Worm (Caenorhabditis elegans) whole organism, late embryonic: ENCODE measurements around the gene F44A6.4.

Experiments
- C08G9.2 ChIP-seq: sonication (generic microtip); optimal IDR thresholded peaks from 2 replicates; lab custom pipeline; 2016; ENCODE audit warnings: mild to moderate bottlenecking, missing genetic modification characterization, moderate library complexity, missing compliant biosample characterization
- C38D4.7 ChIP-seq: fragments of 200-800 bp; sonication (Bioruptor generic); optimal IDR thresholded peaks from 2 replicates; lab custom pipeline; 2018; ENCODE audit warnings: mild to moderate bottlenecking, missing genetic modification characterization, moderate library complexity, missing compliant biosample characterization
- K02D7.2 ChIP-seq: sonication (generic microtip); optimal IDR thresholded peaks from 2 replicates; lab custom pipeline; 2017; ENCODE audit warnings: mild to moderate bottlenecking, missing genetic modification characterization, missing compliant biosample characterization
- ahr-1 ChIP-seq: sonication (generic microtip); optimal IDR thresholded peaks from 2 replicates; lab custom pipeline; 2016; ENCODE audit warnings: missing genetic modification characterization, missing compliant biosample characterization
- ceh-14 ChIP-seq: sonication (generic microtip); optimal IDR thresholded peaks from 2 replicates; lab custom pipeline; 2016; ENCODE audit warnings: missing genotype, missing genetic modification characterization, missing compliant biosample characterization
- ceh-18 ChIP-seq: sonication (generic microtip); optimal IDR thresholded peaks from 2 replicates; lab custom pipeline; 2016; ENCODE audit warnings: missing genetic modification characterization, missing compliant biosample characterization
- ceh-19 ChIP-seq: fragments of 200-800 bp; sonication (Bioruptor generic); optimal IDR thresholded peaks from 2 replicates; lab custom pipeline; 2018; ENCODE audit warnings: mild to moderate bottlenecking, missing genetic modification characterization, missing compliant biosample characterization
- ceh-22 ChIP-seq: sonication (generic microtip); optimal IDR thresholded peaks from 2 replicates; lab custom pipeline; 2017; ENCODE audit warnings: missing biosample characterization, missing genetic modification characterization
- ceh-30 ChIP-seq: fragments of 150-350 bp; optimal IDR thresholded peaks from 2 replicates; lab custom pipeline; 2014; ENCODE audit warnings: missing biosample characterization, missing genetic modification characterization
- ceh-31 ChIP-seq: sonication (generic microtip); optimal IDR thresholded peaks from 2 replicates; lab custom pipeline; 2016; ENCODE audit warnings: missing genetic modification characterization, missing compliant biosample characterization
- ceh-45 ChIP-seq: fragments of 200-800 bp; sonication (Bioruptor generic); IDR thresholded peaks from 2 replicates; pipeline ENCODE4 v1.3.6; 2022; ENCODE audit warnings: missing genetic modification reagents, missing genetic modification characterization, missing compliant biosample characterization
- ceh-6 ChIP-seq: fragments of 200-800 bp; sonication (Bioruptor generic); optimal IDR thresholded peaks from 2 replicates; lab custom pipeline; 2018; ENCODE audit warnings: mild to moderate bottlenecking, missing genetic modification characterization, missing compliant biosample characterization
- ceh-9 ChIP-seq: sonication (generic microtip); optimal IDR thresholded peaks from 2 replicates; lab custom pipeline; 2016; ENCODE audit warnings: mild to moderate bottlenecking, missing genetic modification characterization, inconsistent platforms, missing compliant biosample characterization
- dmd-4 ChIP-seq: sonication (generic microtip); optimal IDR thresholded peaks from 2 replicates; lab custom pipeline; 2016; ENCODE audit warnings: borderline replicate concordance, missing genetic modification characterization, missing compliant biosample characterization
- elt-2 ChIP-seq: sonication (generic microtip); optimal IDR thresholded peaks from 2 replicates; lab custom pipeline; 2016; ENCODE audit warnings: missing genetic modification reagents, missing genetic modification characterization, missing compliant biosample characterization
- ets-4 ChIP-seq: sonication (generic microtip); optimal IDR thresholded peaks from 2 replicates; lab custom pipeline; 2016; ENCODE audit warnings: missing genetic modification characterization, missing compliant biosample characterization
- eyg-1 ChIP-seq: sonication (generic microtip); optimal IDR thresholded peaks from 2 replicates; lab custom pipeline; 2016; ENCODE audit warnings: missing genotype, missing genetic modification characterization, missing compliant biosample characterization
- fax-1 ChIP-seq: sonication (generic microtip); optimal IDR thresholded peaks from 2 replicates; lab custom pipeline; 2016; ENCODE audit warnings: missing genotype, missing genetic modification characterization, missing compliant biosample characterization
- gmeb-2 ChIP-seq: sonication (generic microtip); optimal IDR thresholded peaks from 2 replicates; lab custom pipeline; 2016; ENCODE audit warnings: missing genetic modification characterization, inconsistent platforms, missing compliant biosample characterization
- hlh-13 ChIP-seq: fragments of 200-800 bp; sonication (Bioruptor generic); optimal IDR thresholded peaks from 2 replicates; lab custom pipeline; 2018; ENCODE audit warnings: mild to moderate bottlenecking, missing genetic modification characterization, missing compliant biosample characterization
- hlh-15 ChIP-seq: sonication (generic microtip); optimal IDR thresholded peaks from 2 replicates; lab custom pipeline; 2016; ENCODE audit warnings: missing genetic modification characterization, missing compliant biosample characterization
- hlh-30 ChIP-seq: sonication (generic microtip); optimal IDR thresholded peaks from 2 replicates; lab custom pipeline; 2017; ENCODE audit warnings: antibody characterized with exemption, missing genetic modification characterization, missing compliant biosample characterization; ENCODE audit not compliant: insufficient read depth
- hlh-6 ChIP-seq: sonication (generic microtip); optimal IDR thresholded peaks from 2 replicates; lab custom pipeline; 2016; ENCODE audit warnings: missing genotype, missing genetic modification characterization, missing compliant biosample characterization
- hlh-8 ChIP-seq: sonication (generic microtip); optimal IDR thresholded peaks from 2 replicates; lab custom pipeline; 2016; ENCODE audit warnings: missing genotype, missing genetic modification characterization, missing compliant biosample characterization
- lim-6 ChIP-seq: sonication (generic microtip); optimal IDR thresholded peaks from 2 replicates; lab custom pipeline; 2016; ENCODE audit warnings: missing genetic modification characterization, missing compliant biosample characterization
- lin-11 ChIP-seq: fragments of 200-800 bp; sonication (Bioruptor generic); optimal IDR thresholded peaks from 2 replicates; lab custom pipeline; 2018; ENCODE audit warnings: mild to moderate bottlenecking, missing genetic modification characterization, missing compliant biosample characterization
- madf-2 ChIP-seq: sonication (generic microtip); optimal IDR thresholded peaks from 2 replicates; lab custom pipeline; 2017; ENCODE audit warnings: missing genetic modification characterization, missing compliant biosample characterization
- mec-3 ChIP-seq: sonication (generic microtip); optimal IDR thresholded peaks from 2 replicates; lab custom pipeline; 2016; ENCODE audit warnings: borderline replicate concordance, missing genetic modification characterization, missing compliant biosample characterization
- odd-2 ChIP-seq: sonication (generic microtip); optimal IDR thresholded peaks from 2 replicates; lab custom pipeline; 2017; ENCODE audit warnings: antibody characterized with exemption, mild to moderate bottlenecking, missing genetic modification characterization, missing compliant biosample characterization
- pag-3 ChIP-seq: sonication (generic microtip); optimal IDR thresholded peaks from 2 replicates; lab custom pipeline; 2016; ENCODE audit warnings: missing compliant biosample characterization, missing genetic modification characterization, borderline replicate concordance
- pha-2 ChIP-seq: sonication (generic microtip); optimal IDR thresholded peaks from 2 replicates; lab custom pipeline; 2017; ENCODE audit warnings: mild to moderate bottlenecking, missing genetic modification characterization, missing compliant biosample characterization
- pha-4 ChIP-seq: fragments of 150-350 bp; optimal IDR thresholded peaks from 2 replicates; lab custom pipeline; 2018; ENCODE audit warnings: missing biosample characterization, missing genetic modification reagents, missing genetic modification characterization
- pros-1 ChIP-seq: fragments of 150-350 bp; optimal IDR thresholded peaks from 2 replicates; lab custom pipeline; 2014; ENCODE audit warnings: missing biosample characterization, missing genetic modification reagents, missing genetic modification characterization
- rnt-1 ChIP-seq: sonication (generic microtip); optimal IDR thresholded peaks from 2 replicates; lab custom pipeline; 2016; ENCODE audit warnings: missing genetic modification characterization, missing compliant biosample characterization
- sox-2 ChIP-seq: fragments of 200-800 bp; sonication (Bioruptor generic); IDR thresholded peaks from 2 replicates; pipeline ENCODE4 v1.3.6; 2022; ENCODE audit warnings: missing genetic modification reagents, missing genetic modification characterization, missing compliant biosample characterization
- sox-4 ChIP-seq: sonication (generic microtip); optimal IDR thresholded peaks from 2 replicates; lab custom pipeline; 2017; ENCODE audit warnings: mild to moderate bottlenecking, missing genetic modification characterization, inconsistent platforms, missing compliant biosample characterization
- tbx-7 ChIP-seq: sonication (generic microtip); optimal IDR thresholded peaks from 2 replicates; lab custom pipeline; 2016; ENCODE audit warnings: missing genotype, missing genetic modification characterization, missing compliant biosample characterization
- ttx-3 ChIP-seq: sonication (generic microtip); optimal IDR thresholded peaks from 2 replicates; lab custom pipeline; 2016; ENCODE audit warnings: missing genetic modification reagents, missing genetic modification characterization, missing compliant biosample characterization
- unc-3 ChIP-seq, 2 experiments: fragments of 200-800 bp in 1 of 2; sonication (Bioruptor generic) in 1 of 2; sonication (generic microtip) in 1 of 2; conservative IDR thresholded peaks in 1 of 2; optimal IDR thresholded peaks in 1 of 2; 2 replicates each; pipeline versions ENCODE4 v1.3.6 to Lab custom; 2016 to 2022; ENCODE audit warnings: missing compliant biosample characterization in 2 of 2, missing genetic modification characterization in 2 of 2, missing genetic modification reagents in 1 of 2
- unc-42 ChIP-seq: sonication (generic microtip); optimal IDR thresholded peaks from 2 replicates; lab custom pipeline; 2016; ENCODE audit warnings: missing genotype, missing genetic modification characterization, missing compliant biosample characterization
- unc-55 ChIP-seq: sonication (generic microtip); optimal IDR thresholded peaks from 2 replicates; lab custom pipeline; 2017; ENCODE audit warnings: missing biosample characterization, missing genetic modification reagents, missing genetic modification characterization
- unc-86 ChIP-seq: sonication (generic microtip); optimal IDR thresholded peaks from 2 replicates; lab custom pipeline; 2016; ENCODE audit warnings: missing genetic modification characterization, missing compliant biosample characterization
- zip-5 ChIP-seq: sonication (generic microtip); optimal IDR thresholded peaks from 2 replicates; lab custom pipeline; 2016; ENCODE audit warnings: missing genetic modification characterization, missing compliant biosample characterization
- ztf-16 ChIP-seq: sonication (generic microtip); optimal IDR thresholded peaks from 2 replicates; lab custom pipeline; 2017; ENCODE audit warnings: missing genetic modification characterization, missing compliant biosample characterization

F44A6.4 gene

DNA sequence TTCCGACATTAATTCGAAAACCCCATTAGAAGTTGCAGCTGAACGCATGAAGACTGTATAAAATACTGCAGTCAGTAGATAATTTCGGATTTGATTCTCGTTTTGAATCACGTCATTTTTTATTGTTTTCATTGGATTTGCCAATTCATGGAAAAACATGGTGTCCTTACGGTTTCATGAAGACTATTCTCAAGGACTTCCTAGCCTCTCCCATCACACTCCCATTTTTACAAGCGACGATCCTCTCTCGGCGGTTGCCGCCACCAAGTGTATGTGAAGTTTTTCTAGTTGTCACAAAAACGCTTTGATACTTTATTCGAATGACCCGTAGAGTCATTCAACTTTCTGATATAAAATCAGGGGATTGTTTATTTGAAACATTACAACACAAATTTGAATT lies 25.5 kb downstream of the F44A6.4 start:
- TF ChIP-seq ceh-18 (tag; lab: Kevin White, UChicago) (no peak), hlh-15 (tag; lab: Kevin White, UChicago) (no peak), unc-3 (GFP tag; conservative IDR thresholded peaks at IDR 0.05; lab: Robert Waterston, UW) (no peak), unc-3 (tag; optimal IDR thresholded peaks at IDR 0.05; lab: Kevin White, UChicago) (no peak), ceh-31 (tag; lab: Kevin White, UChicago) (no peak), rnt-1 (tag; lab: Kevin White, UChicago) (no peak), pros-1 (tag; lab: Kevin White, UChicago) (no peak), sox-4 (tag; lab: Kevin White, UChicago) (no peak), unc-55 (GFP tag; lab: Kevin White, UChicago) (no peak), eyg-1 (no peak), pha-2 (tag; lab: Kevin White, UChicago) (no peak), ceh-22 (no peak)
- TF ChIP-seq, all 69 proteins: peak for 0

DNA sequence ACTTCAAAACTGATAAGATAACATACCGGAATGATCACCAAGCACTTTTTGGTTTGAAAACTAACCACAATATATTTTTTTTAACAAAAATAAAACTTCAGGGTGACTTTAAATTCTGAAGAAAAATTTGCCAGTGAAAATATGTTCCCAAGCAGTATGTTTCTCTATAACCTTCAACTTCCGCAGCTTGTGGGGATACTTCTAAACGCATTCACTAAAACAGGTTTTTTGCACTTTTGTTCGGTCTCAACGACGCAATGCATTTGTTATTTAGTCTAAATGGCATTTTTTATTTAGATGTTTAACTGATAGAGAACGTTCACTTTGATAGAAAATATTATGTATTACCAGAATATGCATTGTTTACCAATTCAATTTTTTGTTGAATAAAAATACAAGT lies 26.1 kb downstream of the F44A6.4 start:
- no peak for TF ChIP-seq C08G9.2 (tag; lab: Kevin White, UChicago)
- no peak for TF ChIP-seq hlh-15 (tag; lab: Kevin White, UChicago)
- no peak for TF ChIP-seq hlh-13 (GFP tag; lab: Kevin White, UChicago)
- no peak for TF ChIP-seq hlh-6 (tag; lab: Kevin White, UChicago)
- no peak for TF ChIP-seq lin-11 (tag; lab: Kevin White, UChicago)
- TF ChIP-seq mec-3, result no peak
- TF ChIP-seq ceh-45 (GFP tag; lab: Robert Waterston, UW), result no peak
- TF ChIP-seq hlh-8 (tag; lab: Kevin White, UChicago), result no peak
- no peak for TF ChIP-seq ets-4
- TF ChIP-seq ztf-16 (tag; lab: Kevin White, UChicago), result no peak
- TF ChIP-seq ceh-14 (tag; lab: Kevin White, UChicago), result no peak
- no peak for TF ChIP-seq ceh-31 (tag; lab: Kevin White, UChicago)
- TF ChIP-seq ceh-6 (GFP tag; lab: Kevin White, UChicago), result no peak
- no peak for TF ChIP-seq fax-1 (tag; lab: Kevin White, UChicago)
- no peak for TF ChIP-seq lim-6 (tag; lab: Kevin White, UChicago)
- no peak for TF ChIP-seq unc-86 (tag; lab: Kevin White, UChicago)
- TF ChIP-seq sox-4 (tag; lab: Kevin White, UChicago), result no peak
- TF ChIP-seq hlh-30 (tag; lab: Kevin White, UChicago), result no peak

DNA sequence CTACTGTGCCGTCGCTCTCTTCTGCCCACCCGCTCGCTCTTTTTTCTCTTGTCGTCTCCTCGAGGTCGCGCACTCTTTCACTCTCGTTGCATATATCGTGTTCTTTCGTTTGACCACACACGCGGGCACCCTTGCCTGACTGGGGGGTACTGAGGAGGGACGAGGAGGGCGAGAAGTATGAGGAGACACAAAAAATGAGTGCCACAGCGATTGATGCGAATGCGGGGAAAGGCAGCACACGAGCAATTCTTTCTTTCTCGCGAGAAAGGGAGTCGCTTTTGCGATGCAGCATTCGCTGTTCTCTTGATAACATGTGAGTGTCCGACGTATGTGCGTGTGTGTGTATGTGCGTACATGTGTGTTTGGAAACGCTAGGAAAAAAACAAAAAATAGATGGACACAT lies 26.8 kb downstream of the F44A6.4 start:
- peak; percentile 52 for TF ChIP-seq ceh-30 (tag; lab: Kevin White, UChicago)
- TF ChIP-seq hlh-6 (tag; lab: Kevin White, UChicago), result peak; percentile 91
- peak; percentile 71 for TF ChIP-seq unc-42 (tag; lab: Kevin White, UChicago)
- TF ChIP-seq eyg-1, result no peak
- no peak for TF ChIP-seq unc-3 (GFP tag; conservative IDR thresholded peaks at IDR 0.05; lab: Robert Waterston, UW)
- no peak for TF ChIP-seq unc-3 (tag; optimal IDR thresholded peaks at IDR 0.05; lab: Kevin White, UChicago)
- no peak for TF ChIP-seq ceh-22
- no peak for TF ChIP-seq tbx-7 (tag; lab: Kevin White, UChicago)
- no peak for TF ChIP-seq ttx-3
- no peak for TF ChIP-seq lim-6 (tag; lab: Kevin White, UChicago)
- no peak for TF ChIP-seq lin-11 (tag; lab: Kevin White, UChicago)
- no peak for TF ChIP-seq hlh-13 (GFP tag; lab: Kevin White, UChicago)
- TF ChIP-seq ceh-9 (tag; lab: Kevin White, UChicago), result no peak
- TF ChIP-seq zip-5, result no peak
- no peak for TF ChIP-seq ahr-1
- peak; percentile 72 for TF ChIP-seq rnt-1 (tag; lab: Kevin White, UChicago)
- peak; percentile 32 for TF ChIP-seq unc-86 (tag; lab: Kevin White, UChicago)
- TF ChIP-seq dmd-4, result peak; percentile 66
- peak; percentile 68 for TF ChIP-seq hlh-30 (tag; lab: Kevin White, UChicago)
- peak; percentile 79 for TF ChIP-seq elt-2 (tag; lab: Kevin White, UChicago)
- no peak for TF ChIP-seq C38D4.7 (GFP tag; lab: Kevin White, UChicago)
- peak; percentile 41 for TF ChIP-seq unc-55 (GFP tag; lab: Kevin White, UChicago)
- TF ChIP-seq hlh-8 (tag; lab: Kevin White, UChicago), result peak; percentile 56
- TF ChIP-seq gmeb-2 (tag; lab: Kevin White, UChicago), result peak; percentile 10
- TF ChIP-seq ceh-19 (GFP tag; lab: Kevin White, UChicago), result no peak
- peak; percentile 85 for TF ChIP-seq ceh-18 (tag; lab: Kevin White, UChicago)
- TF ChIP-seq ceh-31 (tag; lab: Kevin White, UChicago), result peak; percentile 77
- TF ChIP-seq pag-3, result peak; percentile 3
- TF ChIP-seq madf-2 (tag; lab: Kevin White, UChicago), result peak; percentile 98
- TF ChIP-seq sox-2 (GFP tag; lab: Robert Waterston, UW), result no peak
- TF ChIP-seq K02D7.2 (tag; lab: Kevin White, UChicago), result peak; percentile 16
- no peak for TF ChIP-seq odd-2 (tag; lab: Kevin White, UChicago)
- TF ChIP-seq pha-4 (tag; lab: Kevin White, UChicago), result no peak
- peak; percentile 9 for TF ChIP-seq ztf-16 (tag; lab: Kevin White, UChicago)
- peak; percentile 40 for TF ChIP-seq C08G9.2 (tag; lab: Kevin White, UChicago)
- TF ChIP-seq pha-2 (tag; lab: Kevin White, UChicago), result peak; percentile 77
